Fruit fly (Drosophila melanogaster) whole organism, embryonic: ENCODE measurements around the gene Ir7g.
A peak's percentile ranks its signal among the peaks of the same experiment; 100 is the strongest.

Experiments
- CG10366 ChIP-seq: fragments of 200-800 bp; sonication (Bioruptor generic); IDR thresholded peaks from 2 replicates; pipeline ENCODE4 v1.3.6; 2022; ENCODE audit warnings: missing biosample characterization, missing genetic modification characterization
- CG10565 ChIP-seq: fragments of 200-800 bp; sonication (Bioruptor generic); optimal IDR thresholded peaks from 3 replicates; lab custom pipeline; 2016; ENCODE audit warnings: missing biosample characterization, mild to moderate bottlenecking, missing genetic modification characterization
- CG10654 ChIP-seq: fragments of 200-800 bp; sonication (Bioruptor generic); optimal IDR thresholded peaks from 2 replicates; lab custom pipeline; 2016; ENCODE audit warnings: missing biosample characterization, missing genetic modification characterization
- CG11247 ChIP-seq: fragments of 200-800 bp; sonication (Bioruptor generic); IDR thresholded peaks from 2 replicates; pipeline ENCODE4 v1.3.6; 2022; ENCODE audit warnings: missing biosample characterization, missing genetic modification characterization
- CG12391 ChIP-seq: fragments of 200-800 bp; sonication (Bioruptor generic); optimal IDR thresholded peaks from 3 replicates; lab custom pipeline; 2018; ENCODE audit warnings: missing biosample characterization, mild to moderate bottlenecking, missing genetic modification characterization, moderate library complexity
- CG13775 ChIP-seq: fragments of 200-800 bp; sonication (Bioruptor generic); optimal IDR thresholded peaks from 3 replicates; lab custom pipeline; 2017; ENCODE audit warnings: missing biosample characterization, mild to moderate bottlenecking, missing genetic modification characterization
- CG15696 ChIP-seq: fragments of 200-800 bp; sonication (Bioruptor generic); optimal IDR thresholded peaks from 2 replicates; lab custom pipeline; 2019; ENCODE audit warnings: missing biosample characterization, mild to moderate bottlenecking, missing genetic modification characterization, moderate library complexity
- CG16815 ChIP-seq: fragments of 200-800 bp; sonication (Bioruptor generic); optimal IDR thresholded peaks from 3 replicates; lab custom pipeline; 2017; ENCODE audit warnings: missing biosample characterization, mild to moderate bottlenecking, missing genetic modification characterization
- CG17186 ChIP-seq: fragments of 200-800 bp; sonication (Bioruptor generic); optimal IDR thresholded peaks from 3 replicates; lab custom pipeline; 2017; ENCODE audit warnings: missing biosample characterization, missing genetic modification reagents, missing genetic modification characterization
- CG17361 ChIP-seq: fragments of 200-800 bp; sonication (Bioruptor generic); IDR thresholded peaks from 3 replicates; pipeline ENCODE4 v1.3.6; 2022; ENCODE audit warnings: missing biosample characterization, missing genetic modification characterization
- CG17829 ChIP-seq: fragments of 200-800 bp; optimal IDR thresholded peaks from 2 replicates; lab custom pipeline; 2019; ENCODE audit warnings: missing biosample characterization, mild to moderate bottlenecking, missing genetic modification characterization, moderate library complexity
- CG18599 ChIP-seq: fragments of 200-800 bp; sonication (Bioruptor generic); optimal IDR thresholded peaks from 3 replicates; lab custom pipeline; 2017; ENCODE audit warnings: missing biosample characterization, missing genetic modification characterization, mild to moderate bottlenecking, moderate library complexity, missing genetic modification reagents
- CG32767 ChIP-seq: fragments of 200-800 bp; sonication (Bioruptor generic); IDR thresholded peaks from 2 replicates; pipeline ENCODE4 v1.3.6; 2022; ENCODE audit warnings: missing biosample characterization, missing genetic modification characterization
- CG3281 ChIP-seq: fragments of 200-800 bp; sonication (Bioruptor generic); optimal IDR thresholded peaks from 3 replicates; lab custom pipeline; 2017; ENCODE audit warnings: missing biosample characterization, mild to moderate bottlenecking, missing genetic modification characterization
- CG33557 ChIP-seq: fragments of 200-800 bp; sonication (Bioruptor generic); optimal IDR thresholded peaks from 2 replicates; lab custom pipeline; 2019; ENCODE audit warnings: missing biosample characterization, mild to moderate bottlenecking, missing genetic modification characterization, moderate library complexity
- CG4404 ChIP-seq: fragments of 200-800 bp; sonication (Bioruptor generic); IDR thresholded peaks from 2 replicates; pipeline ENCODE4 v1.3.6; 2022; ENCODE audit warnings: missing biosample characterization, missing genetic modification characterization
- CG6254 ChIP-seq: fragments of 200-800 bp; sonication (Bioruptor generic); optimal IDR thresholded peaks from 3 replicates; lab custom pipeline; 2017; ENCODE audit warnings: mild to moderate bottlenecking, missing biosample characterization, missing genetic modification reagents, missing genetic modification characterization
- CG6854 ChIP-seq: fragments of 200-800 bp; sonication (Bioruptor generic); optimal IDR thresholded peaks from 3 replicates; lab custom pipeline; 2017; ENCODE audit warnings: missing biosample characterization, mild to moderate bottlenecking, missing genetic modification characterization
- CG7271 ChIP-seq: fragments of 200-800 bp; sonication (Bioruptor generic); optimal IDR thresholded peaks from 2 replicates; lab custom pipeline; 2018; ENCODE audit warnings: missing biosample characterization, mild to moderate bottlenecking, missing genetic modification characterization, moderate library complexity
- CG8388 ChIP-seq: fragments of 200-800 bp; sonication (Bioruptor generic); optimal IDR thresholded peaks from 2 replicates; lab custom pipeline; 2019; ENCODE audit warnings: missing biosample characterization, mild to moderate bottlenecking, missing genetic modification characterization, moderate library complexity
- CG9609 ChIP-seq: fragments of 200-800 bp; sonication (Bioruptor generic); optimal IDR thresholded peaks from 3 replicates; lab custom pipeline; 2016; ENCODE audit warnings: missing biosample characterization, missing genetic modification characterization
- D19A ChIP-seq: fragments of 200-800 bp; optimal IDR thresholded peaks from 3 replicates; lab custom pipeline; 2019; ENCODE audit warnings: missing biosample characterization, mild to moderate bottlenecking, missing genetic modification characterization, moderate library complexity
- Dad ChIP-seq: fragments of 200-800 bp; sonication (Bioruptor generic); optimal IDR thresholded peaks from 3 replicates; lab custom pipeline; 2016; ENCODE audit warnings: missing biosample characterization, missing genetic modification characterization
- E2f2 ChIP-seq: fragments of 200-800 bp; sonication (Bioruptor generic); IDR thresholded peaks from 2 replicates; pipeline ENCODE4 v1.3.6; 2022; ENCODE audit warnings: missing biosample characterization, missing genetic modification characterization
- Ets65A ChIP-seq: fragments of 200-800 bp; sonication (Bioruptor generic); peaks from one replicate; lab custom pipeline; 2016; ENCODE audit warnings: missing biosample characterization, missing genetic modification characterization
- GATAe ChIP-seq: fragments of 200-800 bp; sonication (Bioruptor generic); conservative IDR thresholded peaks from 2 replicates; pipeline ENCODE4 v1.3.6; 2022; ENCODE audit warnings: missing biosample characterization, missing genetic modification characterization
- HmgZ ChIP-seq: fragments of 200-800 bp; sonication (Bioruptor generic); optimal IDR thresholded peaks from 2 replicates; lab custom pipeline; 2018; ENCODE audit warnings: missing biosample characterization, mild to moderate bottlenecking, missing genetic modification characterization
- Hmr ChIP-seq: fragments of 200-800 bp; sonication (Bioruptor generic); optimal IDR thresholded peaks from 3 replicates; lab custom pipeline; 2017; ENCODE audit warnings: mild to moderate bottlenecking, missing biosample characterization, missing genetic modification reagents, missing genetic modification characterization
- Xrp1 ChIP-seq: fragments of 200-800 bp; sonication (Bioruptor generic); IDR thresholded peaks from 2 replicates; pipeline ENCODE4 v1.3.6; 2022; ENCODE audit warnings: missing biosample characterization, missing genetic modification characterization
- bbx ChIP-seq: fragments of 200-800 bp; sonication (Bioruptor generic); IDR thresholded peaks from 2 replicates; pipeline ENCODE4 v1.3.6; 2022; ENCODE audit warnings: missing biosample characterization, missing genetic modification characterization; ENCODE audit not compliant: partially characterized antibody
- bowl ChIP-seq: fragments of 200-800 bp; sonication (Bioruptor generic); IDR thresholded peaks from 2 replicates; pipeline ENCODE4 v1.3.6; 2022; ENCODE audit warnings: missing biosample characterization, missing genetic modification characterization
- br ChIP-seq: fragments of >200 bp; optimal IDR thresholded peaks from 2 replicates; lab custom pipeline; 2017
- cato ChIP-seq: fragments of 200-800 bp; sonication (Bioruptor generic); optimal IDR thresholded peaks from 2 replicates; lab custom pipeline; 2016; ENCODE audit warnings: missing biosample characterization, missing genetic modification characterization, borderline replicate concordance
- chif ChIP-seq, 2 experiments: fragments of 200-800 bp; sonication (Bioruptor generic); optimal IDR thresholded peaks; 3 replicates each; lab custom pipeline; 2016; ENCODE audit warnings: missing biosample characterization in 2 of 2, missing genetic modification characterization in 2 of 2
- danr ChIP-seq: fragments of 200-800 bp; sonication (Bioruptor generic); IDR thresholded peaks from 2 replicates; pipeline ENCODE4 v1.3.6; 2022; ENCODE audit warnings: missing biosample characterization, missing genetic modification characterization
- fru ChIP-seq: fragments of >200 bp; optimal IDR thresholded peaks from 2 replicates; lab custom pipeline; 2017
- gem ChIP-seq: fragments of 200-800 bp; sonication (Bioruptor generic); optimal IDR thresholded peaks from 2 replicates; lab custom pipeline; 2019; ENCODE audit warnings: missing biosample characterization, mild to moderate bottlenecking, missing genetic modification characterization, moderate library complexity
- gsb-n ChIP-seq: fragments of 200-800 bp; sonication (Bioruptor generic); optimal IDR thresholded peaks from 3 replicates; lab custom pipeline; 2018; ENCODE audit warnings: missing biosample characterization, mild to moderate bottlenecking, missing genetic modification characterization
- ham ChIP-seq: fragments of 200-800 bp; sonication (Bioruptor generic); IDR thresholded peaks from 2 replicates; pipeline ENCODE4 v1.3.6; 2022; ENCODE audit warnings: missing biosample characterization, missing genetic modification characterization
- hb ChIP-seq: fragments of 200-800 bp; sonication (Bioruptor generic); IDR thresholded peaks from 3 replicates; pipeline ENCODE4 v1.3.6; 2022; ENCODE audit warnings: missing biosample characterization, missing genetic modification characterization; ENCODE audit not compliant: partially characterized antibody
- insv ChIP-seq, 2 experiments: fragments of 200-800 bp; sonication (Bioruptor generic); optimal IDR thresholded peaks; 3 replicates each; lab custom pipeline; 2016 to 2018; ENCODE audit warnings: missing biosample characterization in 2 of 2, missing genetic modification characterization in 2 of 2
- kay ChIP-seq: fragments of 200-800 bp; sonication (Bioruptor generic); optimal IDR thresholded peaks from 2 replicates; lab custom pipeline; 2016; ENCODE audit warnings: missing biosample characterization, missing genetic modification characterization
- odd ChIP-seq: fragments of 200-800 bp; sonication (Bioruptor generic); optimal IDR thresholded peaks from 2 replicates; lab custom pipeline; 2017; ENCODE audit warnings: missing biosample characterization, mild to moderate bottlenecking, missing genetic modification characterization
- pb ChIP-seq: fragments of 200-800 bp; sonication (Bioruptor generic); optimal IDR thresholded peaks from 3 replicates; lab custom pipeline; 2016; ENCODE audit warnings: missing biosample characterization, missing genetic modification characterization
- repo ChIP-seq: fragments of 200-800 bp; sonication (Bioruptor generic); optimal IDR thresholded peaks from 2 replicates; lab custom pipeline; 2016; ENCODE audit warnings: missing biosample characterization, missing genetic modification characterization
- sens ChIP-seq: fragments of 200-800 bp; sonication (Bioruptor generic); peaks from one replicate; lab custom pipeline; 2016; ENCODE audit warnings: missing biosample characterization, missing genetic modification characterization
- sr ChIP-seq: fragments of 200-800 bp; sonication (Bioruptor generic); IDR thresholded peaks from 3 replicates; pipeline ENCODE4 v1.3.6; 2022; ENCODE audit warnings: missing biosample characterization, missing genetic modification characterization
- tio ChIP-seq: fragments of 200-800 bp; sonication (Bioruptor generic); optimal IDR thresholded peaks from 2 replicates; lab custom pipeline; 2017; ENCODE audit warnings: missing biosample characterization, missing genetic modification characterization, inconsistent platforms
- tx ChIP-seq: fragments of 200-800 bp; sonication (Bioruptor generic); optimal IDR thresholded peaks from 2 replicates; lab custom pipeline; 2016; ENCODE audit warnings: missing biosample characterization, missing genetic modification characterization

Ir7g gene

DNA sequence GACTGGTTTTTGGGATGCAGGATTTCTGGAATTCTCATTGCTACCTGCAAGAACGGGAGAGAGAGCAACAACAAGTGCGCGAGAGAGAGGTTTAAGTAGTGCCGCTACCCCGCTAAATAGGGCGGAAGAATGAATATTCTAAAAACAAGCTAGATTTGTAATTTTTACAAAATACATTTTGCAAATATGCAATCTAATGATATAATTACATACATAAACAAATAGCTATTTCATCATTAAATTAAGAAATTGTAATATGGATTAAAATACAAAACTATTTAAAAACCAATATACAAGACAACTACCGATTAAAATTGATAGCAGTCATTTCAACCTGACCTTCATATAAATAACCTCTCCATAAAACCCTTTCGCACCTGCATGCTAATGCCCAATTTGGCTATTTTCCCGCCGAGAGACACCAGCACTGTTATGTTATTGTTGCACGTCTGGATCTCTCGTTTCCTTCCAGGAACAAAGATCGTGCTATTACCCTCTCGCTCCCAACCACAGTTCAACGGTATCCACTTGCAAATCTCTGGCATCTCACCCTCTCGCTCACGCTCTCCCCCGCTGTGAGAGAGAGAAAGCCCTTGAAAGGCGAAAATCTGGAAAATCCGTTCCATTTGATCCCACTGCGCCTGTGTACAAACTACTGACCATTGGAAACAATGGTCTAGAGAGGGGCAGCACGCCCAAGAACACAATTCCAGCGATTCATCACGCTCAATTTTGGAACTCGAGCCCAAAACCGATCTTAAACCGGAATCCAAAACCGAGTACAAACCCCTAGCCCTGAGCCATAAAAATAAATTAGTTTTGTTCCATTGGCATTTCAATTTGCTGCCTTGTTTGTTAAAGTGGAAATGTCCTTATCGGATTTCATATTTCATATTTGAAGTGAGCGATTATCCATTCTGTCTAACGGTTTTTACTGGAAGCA is 7.4 kb downstream of the Ir7g start, which contains the start of gene Nek2 (continued):
- TF ChIP-seq CG8388 (GFP tag; lab: Kevin White, UChicago) (no peak), CG17186 (GFP tag; lab: Kevin White, UChicago) (no peak), bbx (GFP tag; lab: Robert Waterston, UW) (no peak), CG32767 (no peak), cato (GFP tag; lab: Kevin White, UChicago) (no peak), sr (GFP tag; lab: Robert Waterston, UW) (no peak), CG18599 (GFP tag; lab: Kevin White, UChicago) (no peak), CG10654 (no peak), kay (GFP tag; lab: Kevin White, UChicago) (no peak), E2f2 (GFP tag; lab: Robert Waterston, UW) (no peak)
- TF ChIP-seq, all 482 proteins: peak for 26

dm6 chrX:7892539-7892899 is 8.1 kb downstream of the Ir7g start:
- no peak for TF ChIP-seq CG18599 (GFP tag; lab: Kevin White, UChicago)
- TF ChIP-seq CG6854 (GFP tag; lab: Kevin White, UChicago): no peak
- peak; percentile 10 for TF ChIP-seq Ets65A (GFP tag; lab: Kevin White, UChicago)
- peak; percentile 8 for TF ChIP-seq CG33557 (GFP tag; lab: Kevin White, UChicago)
- no peak for TF ChIP-seq tx (GFP tag; lab: Kevin White, UChicago)
- no peak for TF ChIP-seq ham (GFP tag; lab: Robert Waterston, UW)
- peak; percentile 59 for TF ChIP-seq gem (tag; lab: Kevin White, UChicago)
- TF ChIP-seq CG16815 (GFP tag; lab: Kevin White, UChicago): peak; percentile 17
- 0 out of 3 replicates have a peak, but pooled peaks have one; percentile 29 for TF ChIP-seq CG17361
- TF ChIP-seq Xrp1 (GFP tag; lab: Robert Waterston, UW): peak; percentile 42; the same call in 1 of the 2 replicates
- no peak for TF ChIP-seq fru (lab: Kevin White, UChicago)
- no peak for TF ChIP-seq CG9609 (GFP tag; lab: Kevin White, UChicago)
- peak; percentile 6 for TF ChIP-seq tio (GFP tag; lab: Kevin White, UChicago)
- peak; percentile 77 for TF ChIP-seq CG15696 (tag; lab: Kevin White, UChicago)
- peak; percentile 81 for TF ChIP-seq sens (GFP tag; lab: Kevin White, UChicago)
- TF ChIP-seq bowl (GFP tag; lab: Robert Waterston, UW): no peak
- TF ChIP-seq odd (GFP tag; lab: Kevin White, UChicago): no peak
- peak in 1 of 2 experiments; percentile 26 for TF ChIP-seq insv (GFP tag; optimal IDR thresholded peaks at IDR 0.05; lab: Kevin White, UChicago)
- TF ChIP-seq repo (GFP tag; lab: Kevin White, UChicago): no peak
- TF ChIP-seq HmgZ (tag; lab: Kevin White, UChicago): no peak
- TF ChIP-seq br (lab: Kevin White, UChicago): no peak
- TF ChIP-seq hb (GFP tag; lab: Robert Waterston, UW): no peak
- no peak for TF ChIP-seq CG11247 (GFP tag; lab: Robert Waterston, UW)
- TF ChIP-seq CG10565 (GFP tag; lab: Kevin White, UChicago): no peak
- TF ChIP-seq chif (GFP tag; optimal IDR thresholded peaks at IDR 0.05; lab: Kevin White, UChicago): peak in 1 of 2 experiments; percentile 25
- TF ChIP-seq CG3281 (GFP tag; lab: Kevin White, UChicago): no peak
- no peak for TF ChIP-seq CG10366
- TF ChIP-seq CG12391 (tag; lab: Kevin White, UChicago): peak; percentile 30
- no peak for TF ChIP-seq Dad
- TF ChIP-seq CG6254: no peak
- peak; percentile 56 for TF ChIP-seq D19A (tag; lab: Kevin White, UChicago)
- TF ChIP-seq CG13775: peak; percentile 5
- peak; percentile 11 for TF ChIP-seq CG7271 (tag; lab: Kevin White, UChicago)
- TF ChIP-seq GATAe (GFP tag; lab: Robert Waterston, UW): no peak
- TF ChIP-seq CG4404 (GFP tag; lab: Robert Waterston, UW): peak; percentile 62
- TF ChIP-seq gsb-n: no peak
- no peak for TF ChIP-seq danr
- TF ChIP-seq pb (GFP tag; lab: Kevin White, UChicago): no peak
- TF ChIP-seq CG17829: peak; percentile 4
- TF ChIP-seq Hmr (GFP tag; lab: Kevin White, UChicago): no peak
